Fruit fly (Drosophila melanogaster) whole organism, pupa: Measurements from ENCODE around the gene IFT43.

Experiments used
- CG10348 ChIP-seq: fragments of 200-800 bp; sonication (Bioruptor generic); IDR thresholded peaks from 2 replicates; pipeline ENCODE4 v1.3.6; 2022; ENCODE audit warnings: missing biosample characterization, missing genetic modification characterization
- CG17806 ChIP-seq: fragments of 200-800 bp; sonication (Bioruptor generic); optimal IDR thresholded peaks from 2 replicates; lab custom pipeline; 2018; ENCODE audit warnings: missing biosample characterization, mild to moderate bottlenecking, missing genetic modification characterization, moderate library complexity

DNA sequence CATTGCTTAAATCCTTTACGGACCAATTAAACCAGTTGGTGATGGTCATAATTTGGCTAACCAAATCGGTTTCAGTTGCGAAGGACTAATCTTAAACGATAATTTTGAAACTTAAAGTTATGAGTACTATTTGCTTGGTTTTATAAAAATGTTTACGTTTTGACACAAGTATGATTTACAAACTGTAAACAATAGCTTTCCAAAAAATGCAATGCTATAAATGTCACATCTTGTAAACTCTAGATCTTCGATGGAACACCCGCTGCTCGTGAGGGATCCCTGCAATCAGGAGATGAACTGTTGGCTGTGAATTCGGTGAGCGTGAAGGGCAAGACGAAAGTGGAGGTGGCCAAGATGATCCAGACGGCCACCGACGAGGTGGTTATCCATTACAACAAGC lies 2.4 kb upstream of the IFT43 start, which contains the start of gene CG5781:
- TF ChIP-seq CG10348 (GFP tag; lab: Robert Waterston, UW) (no peak), CG17806 (tag; lab: Kevin White, UChicago) (no peak)
